Fruit fly (Drosophila melanogaster) S2 (cell line): Measurements from ENCODE around the gene abd-A.

Source experiments
- CG8478 ChIP-seq: fragments of >200 bp; optimal IDR thresholded peaks from 2 replicates; lab custom pipeline; 2018
- CTCF ChIP-seq, 2 experiments: fragments of >200 bp; optimal IDR thresholded peaks; 2 replicates each; lab custom pipeline; 2018

- no peak for TF ChIP-seq CTCF (optimal IDR thresholded peaks at IDR 0.05; lab: Kevin White, UChicago)
- no peak for TF ChIP-seq CG8478 (lab: Kevin White, UChicago)
Measured at dm6 chr3R:16843472-16843871, 13.6 kb upstream of the abd-A start.
